Fruit fly (Drosophila melanogaster) whole organism, embryonic: ENCODE data around the gene Dad1.

Experiments
- Atf3 ChIP-seq: fragments of 200-800 bp; sonication (Bioruptor generic); optimal IDR thresholded peaks from 3 replicates; lab custom pipeline; 2016; ENCODE audit warnings: missing biosample characterization, missing genetic modification characterization
- BtbVII ChIP-seq: fragments of 200-800 bp; sonication (Bioruptor generic); optimal IDR thresholded peaks from 3 replicates; lab custom pipeline; 2017; ENCODE audit warnings: missing biosample characterization, mild to moderate bottlenecking, missing genetic modification characterization
- CG10321 ChIP-seq: fragments of 200-800 bp; sonication (Bioruptor generic); IDR thresholded peaks from 2 replicates; pipeline ENCODE4 v1.3.6; 2022; ENCODE audit warnings: missing biosample characterization, missing genetic modification characterization
- CG11456 ChIP-seq: fragments of 200-800 bp; sonication (Bioruptor generic); IDR thresholded peaks from 3 replicates; pipeline ENCODE4 v1.3.6; 2022; ENCODE audit warnings: missing biosample characterization, missing genetic modification characterization
- CG11723 ChIP-seq: fragments of 200-800 bp; sonication (Bioruptor generic); optimal IDR thresholded peaks from 2 replicates; lab custom pipeline; 2017; ENCODE audit warnings: missing biosample characterization, mild to moderate bottlenecking, missing genetic modification characterization
- CG12744 ChIP-seq: fragments of 200-800 bp; sonication (Bioruptor generic); optimal IDR thresholded peaks from 2 replicates; lab custom pipeline; 2016; ENCODE audit warnings: missing biosample characterization, missing genetic modification characterization
- CG13287 ChIP-seq: fragments of 200-800 bp; sonication (Bioruptor generic); IDR thresholded peaks from 2 replicates; pipeline ENCODE4 v1.3.6; 2022; ENCODE audit warnings: missing biosample characterization, missing genetic modification characterization; ENCODE audit not compliant: partially characterized antibody
- CG13296 ChIP-seq: fragments of 200-800 bp; sonication (Bioruptor generic); optimal IDR thresholded peaks from 3 replicates; lab custom pipeline; 2018; ENCODE audit warnings: missing biosample characterization, mild to moderate bottlenecking, missing genetic modification characterization
- CG14441 ChIP-seq: fragments of 200-800 bp; sonication (Bioruptor generic); IDR thresholded peaks from 2 replicates; pipeline ENCODE4 v1.3.6; 2022; ENCODE audit warnings: missing biosample characterization, missing genetic modification characterization
- CG15601 ChIP-seq: fragments of 200-800 bp; sonication (Bioruptor generic); optimal IDR thresholded peaks from 3 replicates; lab custom pipeline; 2019; ENCODE audit warnings: missing biosample characterization, mild to moderate bottlenecking, missing genetic modification characterization, moderate library complexity
- CG1603 ChIP-seq: fragments of 200-800 bp; sonication (Bioruptor generic); optimal IDR thresholded peaks from 2 replicates; lab custom pipeline; 2019; ENCODE audit warnings: missing biosample characterization, mild to moderate bottlenecking, missing genetic modification characterization, moderate library complexity
- CG16863 ChIP-seq: fragments of 200-800 bp; sonication (Bioruptor generic); optimal IDR thresholded peaks from 3 replicates; lab custom pipeline; 2016; ENCODE audit warnings: missing biosample characterization, missing genetic modification characterization
- CG17802 ChIP-seq: fragments of 200-800 bp; sonication (Bioruptor generic); optimal IDR thresholded peaks from 2 replicates; lab custom pipeline; 2018; ENCODE audit warnings: missing biosample characterization, mild to moderate bottlenecking, missing genetic modification characterization, moderate library complexity
- CG18262 ChIP-seq: fragments of 200-800 bp; optimal IDR thresholded peaks from 3 replicates; lab custom pipeline; 2019; ENCODE audit warnings: missing biosample characterization, mild to moderate bottlenecking, missing genetic modification characterization, moderate library complexity
- CG30020 ChIP-seq: fragments of 200-800 bp; optimal IDR thresholded peaks from 2 replicates; lab custom pipeline; 2019; ENCODE audit warnings: missing biosample characterization, mild to moderate bottlenecking, missing genetic modification characterization, moderate library complexity
- CG4730 ChIP-seq: fragments of 200-800 bp; sonication (Bioruptor generic); IDR thresholded peaks from 2 replicates; pipeline ENCODE4 v1.3.6; 2022; ENCODE audit warnings: missing biosample characterization, missing genetic modification characterization
- CG6791 ChIP-seq: fragments of 200-800 bp; sonication (Bioruptor generic); IDR thresholded peaks from 3 replicates; pipeline ENCODE4 v1.3.6; 2022; ENCODE audit warnings: missing biosample characterization, missing genetic modification characterization; ENCODE audit not compliant: partially characterized antibody
- CG6854 ChIP-seq: fragments of 200-800 bp; sonication (Bioruptor generic); optimal IDR thresholded peaks from 3 replicates; lab custom pipeline; 2017; ENCODE audit warnings: missing biosample characterization, mild to moderate bottlenecking, missing genetic modification characterization
- CG7987 ChIP-seq: fragments of 200-800 bp; sonication (Bioruptor generic); optimal IDR thresholded peaks from 2 replicates; lab custom pipeline; 2018; ENCODE audit warnings: missing biosample characterization, mild to moderate bottlenecking, missing genetic modification characterization, moderate library complexity
- CG8290 ChIP-seq, 3 experiments: fragments of 200-800 bp; sonication (Bioruptor generic); optimal IDR thresholded peaks; 2 replicates each; lab custom pipeline; 2016 to 2019; ENCODE audit warnings: missing biosample characterization in 3 of 3, missing genetic modification characterization in 3 of 3, mild to moderate bottlenecking in 2 of 3, moderate library complexity in 1 of 3
- CG8478 ChIP-seq: fragments of >200 bp; optimal IDR thresholded peaks from 2 replicates; lab custom pipeline; 2018
- CG9932 ChIP-seq: fragments of 200-800 bp; sonication (Bioruptor generic); IDR thresholded peaks from 2 replicates; pipeline ENCODE4 v1.3.6; 2022; ENCODE audit warnings: missing biosample characterization, missing genetic modification characterization
- CrebB ChIP-seq: fragments of 200-800 bp; sonication (Bioruptor generic); optimal IDR thresholded peaks from 3 replicates; lab custom pipeline; 2018; ENCODE audit warnings: missing biosample characterization, mild to moderate bottlenecking, missing genetic modification characterization
- D ChIP-seq, 2 experiments: fragments of 200-800 bp in 1 of 2; fragments of >200 bp in 1 of 2; sonication (Bioruptor generic) in 1 of 2; optimal IDR thresholded peaks; 2 replicates in 1 of 2; 3 replicates in 1 of 2; lab custom pipeline; 2017; ENCODE audit warnings: mild to moderate bottlenecking in 1 of 2, missing biosample characterization in 1 of 2, missing genetic modification characterization in 1 of 2, missing genetic modification reagents in 1 of 2
- Drgx ChIP-seq: fragments of 200-800 bp; sonication (Bioruptor generic); IDR thresholded peaks from 2 replicates; pipeline ENCODE4 v1.3.6; 2022; ENCODE audit warnings: missing biosample characterization, missing genetic modification characterization
- E2f2 ChIP-seq: fragments of 200-800 bp; sonication (Bioruptor generic); IDR thresholded peaks from 2 replicates; pipeline ENCODE4 v1.3.6; 2022; ENCODE audit warnings: missing biosample characterization, missing genetic modification characterization
- Elba2 ChIP-seq: fragments of 200-800 bp; sonication (Bioruptor generic); optimal IDR thresholded peaks from 3 replicates; lab custom pipeline; 2016; ENCODE audit warnings: missing biosample characterization, missing genetic modification characterization
- MTF-1 ChIP-seq: fragments of 200-800 bp; sonication (Bioruptor generic); optimal IDR thresholded peaks from 2 replicates; lab custom pipeline; 2018; ENCODE audit warnings: missing biosample characterization, mild to moderate bottlenecking, missing genetic modification characterization, borderline replicate concordance
- Max ChIP-seq: fragments of 200-800 bp; sonication (Bioruptor generic); optimal IDR thresholded peaks from 2 replicates; lab custom pipeline; 2016; ENCODE audit warnings: missing biosample characterization, mild to moderate bottlenecking, missing genetic modification characterization
- Nf-YB ChIP-seq: fragments of 200-800 bp; sonication (Bioruptor generic); optimal IDR thresholded peaks from 3 replicates; lab custom pipeline; 2019; ENCODE audit warnings: missing biosample characterization, mild to moderate bottlenecking, missing genetic modification characterization, moderate library complexity
- Pdp1 ChIP-seq, 2 experiments: fragments of 200-800 bp; sonication (Bioruptor generic); optimal IDR thresholded peaks; 3 replicates each; lab custom pipeline; 2016; ENCODE audit warnings: missing biosample characterization in 2 of 2, missing genetic modification characterization in 2 of 2, mild to moderate bottlenecking in 1 of 2, moderate library complexity in 1 of 2
- Rfx ChIP-seq: fragments of 200-800 bp; sonication (Bioruptor generic); IDR thresholded peaks from 2 replicates; pipeline ENCODE4 v1.3.6; 2022; ENCODE audit warnings: missing biosample characterization, missing genetic modification characterization
- Taf1 ChIP-seq: fragments of 200-800 bp; sonication (Bioruptor generic); IDR thresholded peaks from 2 replicates; pipeline ENCODE4 v1.3.6; 2022; ENCODE audit warnings: missing biosample characterization, missing genetic modification characterization
- bowl ChIP-seq: fragments of 200-800 bp; sonication (Bioruptor generic); IDR thresholded peaks from 2 replicates; pipeline ENCODE4 v1.3.6; 2022; ENCODE audit warnings: missing biosample characterization, missing genetic modification characterization
- cg ChIP-seq: fragments of 200-800 bp; sonication (Bioruptor generic); optimal IDR thresholded peaks from 3 replicates; lab custom pipeline; 2019; ENCODE audit warnings: missing biosample characterization, mild to moderate bottlenecking, missing genetic modification characterization, moderate library complexity
- chinmo ChIP-seq: fragments of 200-800 bp; sonication (Bioruptor generic); IDR thresholded peaks from 4 replicates; pipeline ENCODE4 v1.3.6; 2022; ENCODE audit warnings: missing biosample characterization, missing genetic modification characterization; ENCODE audit not compliant: partially characterized antibody
- cwo ChIP-seq: fragments of 200-800 bp; sonication (Bioruptor generic); optimal IDR thresholded peaks from 3 replicates; lab custom pipeline; 2017; ENCODE audit warnings: missing biosample characterization, missing genetic modification characterization, mild to moderate bottlenecking, moderate library complexity, missing genetic modification reagents
- dm ChIP-seq: fragments of 200-800 bp; sonication (Bioruptor generic); optimal IDR thresholded peaks from 3 replicates; lab custom pipeline; 2016; ENCODE audit warnings: missing biosample characterization, missing genetic modification characterization
- exex ChIP-seq: fragments of 200-800 bp; sonication (Bioruptor generic); optimal IDR thresholded peaks from 4 replicates; lab custom pipeline; 2018; ENCODE audit warnings: missing biosample characterization, mild to moderate bottlenecking, missing genetic modification characterization, moderate library complexity
- gfzf ChIP-seq: fragments of 200-800 bp; sonication (Bioruptor generic); optimal IDR thresholded peaks from 2 replicates; lab custom pipeline; 2016; ENCODE audit warnings: missing biosample characterization, mild to moderate bottlenecking, missing genetic modification characterization, moderate library complexity
- ham ChIP-seq: fragments of 200-800 bp; sonication (Bioruptor generic); IDR thresholded peaks from 2 replicates; pipeline ENCODE4 v1.3.6; 2022; ENCODE audit warnings: missing biosample characterization, missing genetic modification characterization
- knrl ChIP-seq: fragments of 200-800 bp; sonication (Bioruptor generic); IDR thresholded peaks from 3 replicates; pipeline ENCODE4 v1.3.6; 2022; ENCODE audit warnings: missing biosample characterization, missing genetic modification characterization; ENCODE audit not compliant: partially characterized antibody
- pfk ChIP-seq: fragments of 200-800 bp; sonication (Bioruptor generic); optimal IDR thresholded peaks from 2 replicates; lab custom pipeline; 2018; ENCODE audit warnings: missing biosample characterization, mild to moderate bottlenecking, missing genetic modification characterization, moderate library complexity
- sens-2 ChIP-seq: fragments of 200-800 bp; sonication (Bioruptor generic); IDR thresholded peaks from 2 replicates; pipeline ENCODE4 v1.3.6; 2022; ENCODE audit warnings: missing biosample characterization, missing genetic modification characterization
- sug ChIP-seq: fragments of 200-800 bp; optimal IDR thresholded peaks from 2 replicates; lab custom pipeline; 2019; ENCODE audit warnings: missing biosample characterization, mild to moderate bottlenecking, missing genetic modification characterization, moderate library complexity
- toy ChIP-seq: fragments of 200-800 bp; sonication (Bioruptor generic); IDR thresholded peaks from 2 replicates; pipeline ENCODE4 v1.3.6; 2022; ENCODE audit warnings: missing biosample characterization, missing genetic modification characterization
- tup ChIP-seq: fragments of 200-800 bp; sonication (Bioruptor generic); optimal IDR thresholded peaks from 2 replicates; lab custom pipeline; 2016; ENCODE audit warnings: missing biosample characterization, mild to moderate bottlenecking, missing genetic modification characterization, moderate library complexity
- zen ChIP-seq: fragments of 200-800 bp; sonication (Bioruptor generic); optimal IDR thresholded peaks from 3 replicates; lab custom pipeline; 2018; ENCODE audit warnings: missing biosample characterization, mild to moderate bottlenecking, missing genetic modification characterization, moderate library complexity

Dad1 gene

dm6 chr2L:8362273-8362954 is 21.5 kb downstream of the Dad1 start, which contains the start of gene CG7627 (continued):
- TF ChIP-seq CG4730 (GFP tag; lab: Robert Waterston, UW): peak; percentile 67
- peak; percentile 54; the same call in 1 of the 2 replicates for TF ChIP-seq toy (GFP tag; lab: Robert Waterston, UW)
- peak; percentile 83 for TF ChIP-seq cwo (GFP tag; lab: Kevin White, UChicago)
- TF ChIP-seq CG13287 (GFP tag; lab: Robert Waterston, UW): peak; percentile 27; the same call in 1 of the 2 replicates
- TF ChIP-seq CG8290 (GFP tag; optimal IDR thresholded peaks at IDR 0.05; lab: Kevin White, UChicago): peak; percentile 22
- peak in 1 of 2 experiments; percentile 71 for TF ChIP-seq CG8290 (tag; optimal IDR thresholded peaks at IDR 0.05; lab: Kevin White, UChicago)
- TF ChIP-seq Drgx (GFP tag; lab: Robert Waterston, UW): peak; percentile 76
- TF ChIP-seq sens-2 (GFP tag; lab: Robert Waterston, UW): no peak
- TF ChIP-seq CG14441 (GFP tag; lab: Robert Waterston, UW): peak; percentile 80
- TF ChIP-seq CG7987 (GFP tag; lab: Kevin White, UChicago): peak; percentile 38
- TF ChIP-seq D (optimal IDR thresholded peaks at IDR 0.05; lab: Kevin White, UChicago): no peak
- TF ChIP-seq D (GFP tag; optimal IDR thresholded peaks at IDR 0.05; lab: Kevin White, UChicago): peak; percentile 51
- TF ChIP-seq exex (tag; lab: Kevin White, UChicago): peak; percentile 77
- TF ChIP-seq Taf1 (GFP tag; lab: Robert Waterston, UW): peak; percentile 69
- TF ChIP-seq Elba2 (GFP tag; lab: Kevin White, UChicago): peak; percentile 89
- peak; percentile 74 for TF ChIP-seq CG18262 (tag; lab: Kevin White, UChicago)
- peak; percentile 32 for TF ChIP-seq CG30020 (tag; lab: Kevin White, UChicago)
- TF ChIP-seq MTF-1: peak; percentile 29
- TF ChIP-seq E2f2 (GFP tag; lab: Robert Waterston, UW): no peak
- TF ChIP-seq Atf3 (GFP tag; lab: Kevin White, UChicago): peak; percentile 44
- no peak for TF ChIP-seq knrl
- peak; percentile 52 for TF ChIP-seq dm (GFP tag; lab: Kevin White, UChicago)
- TF ChIP-seq CG1603: peak; percentile 80
- peak; percentile 82 for TF ChIP-seq BtbVII
- peak; percentile 41 for TF ChIP-seq tup (GFP tag; lab: Kevin White, UChicago)
- TF ChIP-seq Nf-YB: peak; percentile 26
- peak; percentile 35 to 70 for TF ChIP-seq Pdp1 (GFP tag; optimal IDR thresholded peaks at IDR 0.05; lab: Kevin White, UChicago)
- no peak for TF ChIP-seq CG8478
- peak; percentile 34 for TF ChIP-seq CG17802 (tag; lab: Kevin White, UChicago)
- peak; percentile 40 for TF ChIP-seq CG16863 (GFP tag; lab: Kevin White, UChicago)
- TF ChIP-seq pfk (GFP tag; lab: Kevin White, UChicago): no peak
- TF ChIP-seq CG9932 (GFP tag; lab: Robert Waterston, UW): peak; percentile 83
- TF ChIP-seq CG6791 (GFP tag; lab: Robert Waterston, UW): no peak
- TF ChIP-seq CG10321: no peak
- TF ChIP-seq CG6854 (GFP tag; lab: Kevin White, UChicago): peak; percentile 60
- peak; percentile 6 for TF ChIP-seq CG12744 (GFP tag; lab: Kevin White, UChicago)
- peak; percentile 67 for TF ChIP-seq CG13296
- peak; percentile 41 for TF ChIP-seq CG15601 (tag; lab: Kevin White, UChicago)
- peak; percentile 87 for TF ChIP-seq Rfx (GFP tag; lab: Robert Waterston, UW)
- no peak for TF ChIP-seq bowl (GFP tag; lab: Robert Waterston, UW)
- TF ChIP-seq cg (GFP tag; lab: Kevin White, UChicago): no peak
- TF ChIP-seq CG11723 (GFP tag; lab: Kevin White, UChicago): peak; percentile 50
- TF ChIP-seq gfzf (GFP tag; lab: Kevin White, UChicago): no peak
- TF ChIP-seq Max: peak; percentile 47
- peak; percentile 88 for TF ChIP-seq CG11456 (GFP tag; lab: Robert Waterston, UW)
- peak; percentile 64 for TF ChIP-seq CrebB
- peak; percentile 55 for TF ChIP-seq sug (tag; lab: Kevin White, UChicago)
- TF ChIP-seq ham (GFP tag; lab: Robert Waterston, UW): no peak
- peak; percentile 74; the same call in 2 of the 4 replicates for TF ChIP-seq chinmo (GFP tag; lab: Robert Waterston, UW)
- TF ChIP-seq zen (tag; lab: Kevin White, UChicago): peak; percentile 11
